Fruit fly (Drosophila melanogaster) whole organism, wandering third instar larva: ENCODE results near the gene Gr64b.

ENCODE experiments used
- Hr78 ChIP-seq: fragments of >200 bp; optimal IDR thresholded peaks from 2 replicates; lab custom pipeline; 2017; ENCODE audit warnings: missing biosample characterization, missing genetic modification characterization
- Jra ChIP-seq: sonication (Bioruptor generic); optimal IDR thresholded peaks from 2 replicates; lab custom pipeline; 2016; ENCODE audit warnings: missing biosample characterization, missing genetic modification characterization
- Mio ChIP-seq: sonication (Bioruptor generic); optimal IDR thresholded peaks from 2 replicates; lab custom pipeline; 2016; ENCODE audit warnings: missing biosample characterization, missing genetic modification characterization
- dmrt93B ChIP-seq: fragments of 200-800 bp; sonication (Bioruptor generic); optimal IDR thresholded peaks from 2 replicates; lab custom pipeline; 2018; ENCODE audit warnings: missing biosample characterization, mild to moderate bottlenecking, missing genetic modification characterization
- fru ChIP-seq: fragments of 200-800 bp; sonication (Bioruptor generic); optimal IDR thresholded peaks from 3 replicates; lab custom pipeline; 2016; ENCODE audit warnings: missing biosample characterization, mild to moderate bottlenecking, missing genetic modification characterization
- h ChIP-seq: fragments of 200-800 bp; sonication (Bioruptor generic); optimal IDR thresholded peaks from 3 replicates; lab custom pipeline; 2016; ENCODE audit warnings: missing biosample characterization, mild to moderate bottlenecking, missing genetic modification characterization
- usp ChIP-seq: fragments of >200 bp; optimal IDR thresholded peaks from 2 replicates; lab custom pipeline; 2017; ENCODE audit warnings: missing biosample characterization, missing genetic modification characterization

- no peak for TF ChIP-seq Jra (GFP tag; lab: Kevin White, UChicago)
- TF ChIP-seq fru (GFP tag; lab: Kevin White, UChicago): no peak
- no peak for TF ChIP-seq Mio (GFP tag; lab: Kevin White, UChicago)
- no peak for TF ChIP-seq h (GFP tag; lab: Kevin White, UChicago)
- TF ChIP-seq dmrt93B: no peak
- TF ChIP-seq Hr78 (GFP tag; lab: Kevin White, UChicago): no peak
- no peak for TF ChIP-seq usp (GFP tag; lab: Kevin White, UChicago)
Measured at dm6 chr3L:4016754-4017153, 11.7 kb upstream of the Gr64b start.
